Worm (Caenorhabditis elegans): ENCODE results near the gene nlp-82.

DNA sequence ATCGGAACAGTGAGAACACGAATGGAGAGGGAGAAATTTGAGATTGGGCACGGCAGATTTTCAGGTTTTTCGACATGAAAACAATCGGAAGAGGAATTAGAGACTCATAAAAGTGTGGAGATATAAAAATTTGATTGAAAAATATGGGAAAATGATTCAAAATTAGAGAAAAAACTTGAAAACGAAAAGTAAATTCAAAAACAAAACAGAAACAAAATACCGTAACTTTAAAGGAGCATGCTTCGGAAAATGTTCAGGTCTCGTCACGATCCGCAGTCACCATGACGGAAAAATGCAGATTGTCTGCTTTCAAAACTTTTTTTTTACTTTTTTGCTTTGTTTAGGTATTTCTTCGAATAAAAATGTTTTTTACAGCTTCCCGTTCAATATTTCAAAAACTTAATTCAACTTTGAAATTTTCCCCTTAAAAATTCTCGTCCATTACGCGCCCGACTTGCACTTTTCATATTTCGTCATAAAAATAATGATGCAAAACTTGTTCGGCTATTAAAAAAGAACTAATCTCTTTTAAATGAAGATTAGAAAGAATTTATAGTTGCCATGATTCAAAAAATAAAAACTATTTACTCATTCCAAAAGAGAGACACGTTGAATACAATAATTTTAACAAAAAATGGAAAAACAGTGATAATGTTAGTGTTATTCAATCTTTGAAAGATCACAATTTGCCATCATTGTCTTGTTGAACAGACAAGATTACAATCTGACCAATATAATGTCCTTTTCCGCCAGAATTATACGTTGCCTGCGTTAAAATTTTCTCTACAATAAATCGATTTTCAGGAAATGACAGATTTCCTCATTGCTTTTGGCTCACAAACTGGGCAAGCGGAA is 31.3 kb upstream of the nlp-82 start, which contains the start of gene mtrr-1:
- TF ChIP-seq nhr-11 (tag; optimal IDR thresholded peaks at IDR 0.05) (no peak), hlh-8 (tag; optimal IDR thresholded peaks at IDR 0.05) (no peak), ceh-30 (tag; optimal IDR thresholded peaks at IDR 0.05) (no peak), nhr-232 (tag; optimal IDR thresholded peaks at IDR 0.05) (no peak), odd-2 (tag; optimal IDR thresholded peaks at IDR 0.05) (no peak), che-1 (tag; optimal IDR thresholded peaks at IDR 0.05) (no peak), zip-5 (tag; optimal IDR thresholded peaks at IDR 0.05) (no peak), ref-2 (tag; optimal IDR thresholded peaks at IDR 0.05) (no peak), tbx-2 (tag; optimal IDR thresholded peaks at IDR 0.05) (no peak), pqm-1 (tag; optimal IDR thresholded peaks at IDR 0.05) (no peak)
